Worm (Caenorhabditis elegans): Measurements from ENCODE around the gene cyp-33E2.
A peak's percentile ranks its signal among the peaks of the same experiment; 100 is the strongest.

cyp-33E2 gene

DNA sequence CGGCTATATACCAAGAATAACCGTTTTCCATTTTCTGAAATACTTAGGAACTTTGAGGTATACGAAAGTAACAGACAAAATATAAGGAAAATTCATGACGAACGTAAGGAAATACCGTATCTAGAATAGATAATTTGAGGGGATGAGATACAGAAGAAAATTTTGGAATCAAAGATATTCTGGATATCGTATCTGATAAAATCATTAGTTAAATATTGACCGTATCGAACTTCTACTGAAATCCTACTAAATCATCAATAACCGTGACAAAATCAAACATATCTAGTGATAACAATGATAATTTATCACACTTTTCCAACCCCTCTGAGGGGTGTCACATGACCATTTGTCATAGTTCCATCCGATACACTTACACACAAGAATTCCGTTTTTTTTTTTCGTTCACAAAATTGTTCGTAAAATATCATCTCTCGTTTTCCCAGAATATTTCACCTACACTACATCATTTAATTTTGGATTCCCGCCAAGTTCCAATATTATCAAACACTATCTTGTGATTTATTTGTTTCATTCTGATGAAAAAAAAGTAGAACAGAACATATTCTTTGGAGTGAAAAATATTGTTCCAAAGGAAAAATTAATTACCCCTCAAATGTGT, 11.3 kb upstream of the cyp-33E2 start, which contains the start of gene Y59H11AR.4:
Gene Y59H11AR.4, minus strand, starts transcription at position 51 of the 619 bp plus-strand sequence.
- TF ChIP-seq cnd-1 (tag; optimal IDR thresholded peaks at IDR 0.05) = no peak
- no peak for TF ChIP-seq nhr-12 (tag; optimal IDR thresholded peaks at IDR 0.05)
- no peak for TF ChIP-seq ces-1 (GFP tag; optimal IDR thresholded peaks at IDR 0.05)
- TF ChIP-seq flh-1 (GFP tag; optimal IDR thresholded peaks at IDR 0.05) = no peak
- no peak for TF ChIP-seq ceh-39 (tag; optimal IDR thresholded peaks at IDR 0.05)
- no peak for TF ChIP-seq nhr-2 (tag; optimal IDR thresholded peaks at IDR 0.05)
- TF ChIP-seq lin-13 (tag; optimal IDR thresholded peaks at IDR 0.05) = no peak
- no peak for TF ChIP-seq mab-5 (tag; optimal IDR thresholded peaks at IDR 0.05)

DNA sequence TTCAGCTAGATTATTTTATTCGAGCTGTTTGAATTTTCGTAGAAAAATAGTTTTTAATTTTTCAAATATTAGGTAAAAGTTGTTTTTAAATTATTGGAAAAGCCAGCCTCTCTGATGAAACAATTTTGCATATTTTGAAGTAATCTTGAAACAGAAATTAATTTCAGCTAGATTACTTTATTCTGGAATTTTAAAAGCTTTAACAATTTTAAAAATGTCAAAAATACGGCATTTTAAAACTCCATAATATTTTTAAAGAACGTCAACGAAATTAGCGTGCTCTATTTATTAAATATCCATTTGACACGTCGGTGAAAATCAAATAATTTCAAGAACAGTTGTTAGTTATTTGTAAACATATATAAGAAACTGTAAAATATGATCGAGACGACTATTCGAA, 9.3 kb upstream of the cyp-33E2 start, which contains the start of gene Y59H11AR.10:
Gene Y59H11AR.10, plus strand, starts transcription at position 301 of the 400 bp plus-strand sequence.
- TF ChIP-seq sem-2 (GFP tag; optimal IDR thresholded peaks at IDR 0.05) = no peak
- no peak for TF ChIP-seq snpc-4 (tag; optimal IDR thresholded peaks at IDR 0.05)

DNA sequence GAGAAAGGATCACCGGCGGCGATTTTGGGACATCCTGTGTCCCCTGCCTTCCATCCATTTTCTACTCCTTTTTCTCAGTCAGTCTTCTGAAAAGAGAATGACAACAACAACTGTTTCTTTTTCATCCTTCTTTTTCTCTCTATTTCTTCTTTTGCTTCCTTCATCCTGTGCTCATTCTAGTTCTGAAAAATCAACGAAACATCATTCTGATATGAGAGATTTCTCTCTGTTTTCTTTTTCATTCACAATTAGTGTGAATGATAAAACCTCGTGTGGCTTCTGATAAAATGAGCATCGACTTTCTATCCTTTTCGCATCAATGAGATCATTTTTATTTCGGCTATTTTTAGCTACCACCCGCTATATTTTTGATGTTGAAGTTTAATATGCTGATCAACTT, 6.9 kb upstream of the cyp-33E2 start:
- no peak for TF ChIP-seq lsy-2 (tag; optimal IDR thresholded peaks at IDR 0.05)
- TF ChIP-seq unc-62 (GFP tag; optimal IDR thresholded peaks at IDR 0.05) = peak; percentile 7
- TF ChIP-seq elt-1 (tag; optimal IDR thresholded peaks at IDR 0.05; ENCODE audit: borderline replicate concordance, insufficient read depth) = no peak
- no peak for TF ChIP-seq ceh-83 (GFP tag; optimal IDR thresholded peaks at IDR 0.05)
- no peak for TF ChIP-seq pha-4 (tag; optimal IDR thresholded peaks at IDR 0.05)
- no peak for TF ChIP-seq mab-5 (tag; optimal IDR thresholded peaks at IDR 0.05)
- peak; percentile 42 for TF ChIP-seq hlh-1 (tag; optimal IDR thresholded peaks at IDR 0.05)
- no peak for TF ChIP-seq snpc-4 (tag; optimal IDR thresholded peaks at IDR 0.05)
- TF ChIP-seq unc-39 (tag; optimal IDR thresholded peaks at IDR 0.05) = no peak
- peak; percentile 65 for TF ChIP-seq unc-120 (tag; optimal IDR thresholded peaks at IDR 0.05; ENCODE audit: poor library complexity, severe bottlenecking)

DNA sequence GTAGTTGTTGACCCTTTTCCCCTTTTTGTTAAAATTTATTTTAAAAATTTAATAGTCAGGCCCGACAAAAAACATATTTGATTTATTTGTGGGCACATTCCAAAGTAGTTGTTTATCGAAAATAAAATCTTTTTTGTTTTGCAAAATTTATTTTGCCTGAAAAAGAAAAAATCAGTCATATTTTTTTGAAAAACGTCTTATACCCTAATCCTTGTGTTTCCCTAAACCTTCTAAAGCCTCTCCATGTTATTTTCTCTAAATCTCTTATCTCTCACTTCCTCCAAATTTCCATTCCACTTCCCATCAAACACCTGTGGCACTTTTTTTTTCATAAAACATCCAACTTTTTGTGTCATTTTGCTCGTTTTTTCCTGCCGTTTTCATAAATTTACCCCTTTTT, 3.9 kb upstream of the cyp-33E2 start:
- TF ChIP-seq snpc-4 (tag; optimal IDR thresholded peaks at IDR 0.05) (no peak), sptf-1 (tag; optimal IDR thresholded peaks at IDR 0.05) (no peak), nhr-12 (tag; optimal IDR thresholded peaks at IDR 0.05) (no peak), nhr-76 (tag; optimal IDR thresholded peaks at IDR 0.05) (no peak), mls-2 (tag; optimal IDR thresholded peaks at IDR 0.05) (no peak), ham-2 (GFP tag; optimal IDR thresholded peaks at IDR 0.05) (no peak), elt-1 (tag; optimal IDR thresholded peaks at IDR 0.05; ENCODE audit: borderline replicate concordance, insufficient read depth) (no peak), tbx-8 (GFP tag; optimal IDR thresholded peaks at IDR 0.05) (no peak), ces-1 (GFP tag; optimal IDR thresholded peaks at IDR 0.05) (no peak), nhr-2 (tag; optimal IDR thresholded peaks at IDR 0.05) (no peak), nhr-28 (tag; optimal IDR thresholded peaks at IDR 0.05) (no peak), unc-39 (tag; optimal IDR thresholded peaks at IDR 0.05) (no peak), nhr-237 (tag; optimal IDR thresholded peaks at IDR 0.05) (no peak), sem-2 (GFP tag; optimal IDR thresholded peaks at IDR 0.05) (no peak), ztf-11 (tag; optimal IDR thresholded peaks at IDR 0.05) (no peak)

ce11 chrIV:8608934-8609333, 3.2 kb upstream of the cyp-33E2 start, which contains the start of gene F42A9.6:
F42A9.6 (plus strand) TSS chrIV:8609234.
- no peak for TF ChIP-seq elt-3 (tag; optimal IDR thresholded peaks at IDR 0.05)
- no peak for TF ChIP-seq drap-1 (GFP tag; optimal IDR thresholded peaks at IDR 0.05)
- no peak for TF ChIP-seq ham-2 (GFP tag; optimal IDR thresholded peaks at IDR 0.05)
- TF ChIP-seq nhr-28 (tag; optimal IDR thresholded peaks at IDR 0.05) = no peak
- TF ChIP-seq lin-32 (GFP tag; optimal IDR thresholded peaks at IDR 0.05) = no peak
- TF ChIP-seq snpc-4 (tag; optimal IDR thresholded peaks at IDR 0.05) = no peak
- TF ChIP-seq elt-1 (tag; optimal IDR thresholded peaks at IDR 0.05; ENCODE audit: borderline replicate concordance, insufficient read depth) = no peak

DNA sequence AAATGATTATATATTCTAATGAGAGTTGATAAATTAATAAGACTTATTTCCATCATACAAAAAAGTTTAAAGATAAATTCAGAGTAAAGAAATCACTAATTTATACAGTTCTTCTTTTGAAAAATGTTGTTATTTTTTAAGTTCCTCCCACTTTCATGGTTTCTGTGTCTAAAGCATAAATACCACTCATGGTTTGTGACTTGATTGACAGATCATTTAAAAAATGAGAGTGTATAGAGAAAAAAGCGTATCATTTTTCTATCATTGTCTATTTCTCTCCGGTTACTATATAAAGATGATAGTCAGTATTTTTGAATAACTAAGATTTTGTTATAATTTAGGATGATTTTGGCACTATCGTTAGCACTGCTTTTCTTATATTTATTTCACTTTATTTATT, 2.5 kb downstream of the cyp-33E2 start, which contains the start of gene cyp-33E3:
Gene cyp-33E3, plus strand, starts transcription at position 316 of the 400 bp plus-strand sequence.
- TF ChIP-seq nhr-237 (tag; optimal IDR thresholded peaks at IDR 0.05) (no peak), lin-32 (GFP tag; optimal IDR thresholded peaks at IDR 0.05) (no peak), nhr-2 (tag; optimal IDR thresholded peaks at IDR 0.05) (no peak), elt-1 (tag; optimal IDR thresholded peaks at IDR 0.05; ENCODE audit: borderline replicate concordance, insufficient read depth) (no peak), mep-1 (tag; optimal IDR thresholded peaks at IDR 0.05) (no peak), ham-2 (GFP tag; optimal IDR thresholded peaks at IDR 0.05) (no peak), sem-2 (GFP tag; optimal IDR thresholded peaks at IDR 0.05) (no peak), M03D4.4 (tag; optimal IDR thresholded peaks at IDR 0.05) (no peak), nhr-28 (tag; optimal IDR thresholded peaks at IDR 0.05) (no peak), bed-3 (GFP tag; optimal IDR thresholded peaks at IDR 0.05) (no peak), unc-62 (GFP tag; optimal IDR thresholded peaks at IDR 0.05) (no peak), snpc-4 (tag; optimal IDR thresholded peaks at IDR 0.05) (no peak), nhr-76 (tag; optimal IDR thresholded peaks at IDR 0.05) (no peak)
